Worm (Caenorhabditis elegans): ENCODE results near the gene T24C12.3.

DNA sequence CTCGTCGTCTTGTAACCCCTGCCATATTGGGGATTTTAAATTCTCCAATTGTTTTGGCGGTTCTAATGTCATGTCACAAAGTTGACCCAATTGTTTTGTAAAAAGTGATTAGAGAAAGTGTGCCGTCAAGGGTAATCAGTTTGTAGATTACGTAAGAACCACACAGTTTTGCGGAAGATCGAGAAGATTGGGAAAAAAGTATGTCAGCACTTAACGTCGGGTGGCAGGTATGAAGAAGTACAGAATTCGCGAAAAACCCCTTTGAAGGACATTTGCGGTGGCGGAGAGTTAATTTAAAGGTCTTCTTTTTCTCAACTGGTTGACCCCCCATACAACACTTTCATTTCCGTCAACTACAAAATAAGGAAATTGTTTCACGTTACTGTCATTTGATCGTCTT is 4.7 kb upstream of the T24C12.3 start:
- TF ChIP-seq fos-1 (tag; optimal IDR thresholded peaks at IDR 0.05) (no peak), pha-4 (tag; optimal IDR thresholded peaks at IDR 0.05) (no peak), ceh-28 (tag; optimal IDR thresholded peaks at IDR 0.05) (no peak), ama-1 (optimal IDR thresholded peaks at IDR 0.05) (no peak), skn-1 (tag; optimal IDR thresholded peaks at IDR 0.05) (no peak), nhr-23 (tag; optimal IDR thresholded peaks at IDR 0.05) (peak; percentile 74)

All from whole organism, L3 larva.